Worm (Caenorhabditis elegans) whole organism, early embryonic: Measurements from ENCODE around the gene ttc-7.

Experiments
- B0310.2 ChIP-seq: sonication (generic microtip); optimal IDR thresholded peaks from 2 replicates; lab custom pipeline; 2016; ENCODE audit warnings: mild to moderate bottlenecking, missing genetic modification characterization, missing compliant biosample characterization
- F13C5.2 ChIP-seq: sonication (generic microtip); optimal IDR thresholded peaks from 2 replicates; lab custom pipeline; 2017; ENCODE audit warnings: mild to moderate bottlenecking, missing genetic modification characterization, inconsistent platforms, missing compliant biosample characterization
- aly-1 ChIP-seq: sonication (generic microtip); optimal IDR thresholded peaks from 2 replicates; lab custom pipeline; 2016; ENCODE audit warnings: missing genetic modification characterization, missing compliant biosample characterization
- ama-1 ChIP-seq: fragments of 150-350 bp; optimal IDR thresholded peaks from 2 replicates; lab custom pipeline; 2014
- ceh-13 ChIP-seq: fragments of 200-800 bp; sonication (Bioruptor generic); optimal IDR thresholded peaks from 2 replicates; lab custom pipeline; 2018; ENCODE audit warnings: mild to moderate bottlenecking, missing genetic modification characterization, missing compliant biosample characterization
- ceh-36 ChIP-seq: sonication (generic microtip); optimal IDR thresholded peaks from 2 replicates; lab custom pipeline; 2016; ENCODE audit warnings: missing genetic modification characterization, inconsistent platforms, missing compliant biosample characterization
- ets-7 ChIP-seq: sonication (generic microtip); optimal IDR thresholded peaks from 2 replicates; lab custom pipeline; 2016; ENCODE audit warnings: missing genotype, missing genetic modification characterization, missing compliant biosample characterization
- flt-1 ChIP-seq: fragments of 200-800 bp; sonication (Bioruptor generic); IDR thresholded peaks from 2 replicates; pipeline ENCODE4 v1.3.6; 2022; ENCODE audit warnings: missing genetic modification characterization, missing compliant biosample characterization
- hmbx-1 ChIP-seq: sonication (generic microtip); optimal IDR thresholded peaks from 2 replicates; lab custom pipeline; 2016; ENCODE audit warnings: mild to moderate bottlenecking, missing genetic modification characterization, missing compliant biosample characterization
- hmg-4 ChIP-seq: fragments of 200-800 bp; sonication (Bioruptor generic); optimal IDR thresholded peaks from 2 replicates; lab custom pipeline; 2018; ENCODE audit warnings: mild to moderate bottlenecking, missing genetic modification characterization, missing compliant biosample characterization
- hnd-1 ChIP-seq: sonication (generic microtip); optimal IDR thresholded peaks from 2 replicates; lab custom pipeline; 2016; ENCODE audit warnings: missing genetic modification characterization, missing compliant biosample characterization
- pes-1 ChIP-seq: fragments of 200-800 bp; sonication (Bioruptor generic); IDR thresholded peaks from 2 replicates; pipeline ENCODE4 v1.3.6; 2022; ENCODE audit warnings: missing genetic modification reagents, missing genetic modification characterization, missing compliant biosample characterization
- scrt-1 ChIP-seq: fragments of 200-800 bp; sonication (Bioruptor generic); IDR thresholded peaks from 2 replicates; pipeline ENCODE4 v1.3.6; 2022; ENCODE audit warnings: missing genetic modification characterization, missing compliant biosample characterization
- sea-1 ChIP-seq: fragments of 200-800 bp; sonication (Bioruptor generic); conservative IDR thresholded peaks from 2 replicates; pipeline ENCODE4 v1.3.6; 2022; ENCODE audit warnings: missing genetic modification characterization, missing compliant biosample characterization
- tbx-11 ChIP-seq: fragments of 200-800 bp; sonication (Bioruptor generic); IDR thresholded peaks from 2 replicates; pipeline ENCODE4 v1.3.6; 2022; ENCODE audit warnings: missing genetic modification characterization, missing compliant biosample characterization
- tbx-37 ChIP-seq: fragments of 200-800 bp; sonication (Bioruptor generic); conservative IDR thresholded peaks from 2 replicates; pipeline ENCODE4 v1.3.6; 2022; ENCODE audit warnings: missing genetic modification reagents, missing genetic modification characterization, missing compliant biosample characterization
- tra-4 ChIP-seq: sonication (generic microtip); optimal IDR thresholded peaks from 2 replicates; lab custom pipeline; 2017; ENCODE audit warnings: missing genetic modification characterization, missing compliant biosample characterization

ttc-7 gene

ce11 chrIII:1856679-1857078 lies 3.5 kb upstream of the ttc-7 start:
- no peak for TF ChIP-seq hmbx-1 (tag; lab: Kevin White, UChicago)
- TF ChIP-seq pes-1: no peak
- TF ChIP-seq hmg-4 (GFP tag; lab: Kevin White, UChicago): no peak
- no peak for TF ChIP-seq aly-1 (tag; lab: Kevin White, UChicago)
- no peak for TF ChIP-seq ceh-36 (tag; lab: Kevin White, UChicago)
- TF ChIP-seq ets-7 (tag; lab: Kevin White, UChicago): no peak
- TF ChIP-seq F13C5.2: no peak
- no peak for TF ChIP-seq ama-1 (lab: Kevin White, UChicago)

- TF ChIP-seq ceh-13 (peak; percentile 51), tbx-11 (GFP tag; lab: Robert Waterston, UW) (0 out of 2 replicates have a peak, but pooled peaks have one; percentile 44), ceh-36 (tag; lab: Kevin White, UChicago) (peak; percentile 77), hmbx-1 (tag; lab: Kevin White, UChicago) (no peak), B0310.2 (tag; lab: Kevin White, UChicago) (peak; percentile 43), sea-1 (peak; percentile 72; the same call in 1 of the 2 replicates), ets-7 (tag; lab: Kevin White, UChicago) (no peak), tbx-37 (GFP tag; lab: Robert Waterston, UW) (peak; percentile 49; the same call in 1 of the 2 replicates), F13C5.2 (peak; percentile 96), aly-1 (tag; lab: Kevin White, UChicago) (no peak), ama-1 (lab: Kevin White, UChicago) (no peak), hmg-4 (GFP tag; lab: Kevin White, UChicago) (peak; percentile 81), tra-4 (tag; lab: Kevin White, UChicago) (peak; percentile 47), hnd-1 (peak; percentile 53), scrt-1 (peak; percentile 70; the same call in 1 of the 2 replicates), flt-1 (peak; percentile 69), pes-1 (peak; percentile 82)
Observed at ce11 chrIII:1859532-1859931, 697 bp upstream of the ttc-7 start, which contains the start of gene ddp-1. Gene ddp-1, plus strand, starts transcription at chrIII:1859888.

- no peak for TF ChIP-seq aly-1 (tag; lab: Kevin White, UChicago)
- TF ChIP-seq tbx-11 (GFP tag; lab: Robert Waterston, UW): no peak
Observed at ce11 chrIII:1876267-1876865, 16.1 kb downstream of the ttc-7 start.

- TF ChIP-seq ceh-13: no peak
- no peak for TF ChIP-seq hnd-1
- no peak for TF ChIP-seq hmbx-1 (tag; lab: Kevin White, UChicago)
- TF ChIP-seq tra-4 (tag; lab: Kevin White, UChicago): no peak
- TF ChIP-seq F13C5.2: no peak
- no peak for TF ChIP-seq hmg-4 (GFP tag; lab: Kevin White, UChicago)
- no peak for TF ChIP-seq sea-1
- TF ChIP-seq B0310.2 (tag; lab: Kevin White, UChicago): no peak
- TF ChIP-seq aly-1 (tag; lab: Kevin White, UChicago): no peak
- no peak for TF ChIP-seq tbx-11 (GFP tag; lab: Robert Waterston, UW)
- no peak for TF ChIP-seq scrt-1
Observed at ce11 chrIII:1877189-1877588, 17.0 kb downstream of the ttc-7 start.

- TF ChIP-seq ceh-13 (no peak), tbx-37 (GFP tag; lab: Robert Waterston, UW) (no peak)
Observed at ce11 chrIII:1878065-1878464, 17.8 kb downstream of the ttc-7 start, which contains the start of gene smi-1. Gene smi-1, plus strand, starts transcription at chrIII:1878365.

- TF ChIP-seq F13C5.2 (no peak), aly-1 (tag; lab: Kevin White, UChicago) (no peak), tbx-11 (GFP tag; lab: Robert Waterston, UW) (no peak), B0310.2 (tag; lab: Kevin White, UChicago) (no peak), ceh-36 (tag; lab: Kevin White, UChicago) (no peak), pes-1 (no peak), sea-1 (no peak)
Observed at ce11 chrIII:1878918-1879317, 18.7 kb downstream of the ttc-7 start.

DNA sequence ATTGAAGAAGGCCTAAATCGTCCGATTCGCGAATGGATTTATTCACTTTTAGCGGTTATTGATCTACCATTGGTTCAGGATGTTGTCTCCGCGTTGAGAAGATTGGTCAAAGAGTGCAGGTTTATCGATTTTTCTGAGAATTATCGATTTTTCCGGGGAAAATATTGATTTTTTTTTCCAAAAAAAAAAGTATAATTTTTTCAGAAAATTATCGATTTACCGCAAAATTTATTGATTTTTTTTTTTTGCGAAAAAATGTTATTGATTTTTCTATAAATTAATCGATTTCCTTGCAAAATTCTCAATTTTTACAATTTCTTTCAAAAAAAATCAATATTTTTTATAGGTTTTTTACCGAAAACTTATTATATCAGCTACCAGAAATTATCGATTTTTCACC lies 20.0 kb downstream of the ttc-7 start:
- TF ChIP-seq ceh-13 (no peak), hmbx-1 (tag; lab: Kevin White, UChicago) (no peak), ama-1 (lab: Kevin White, UChicago) (no peak), ceh-36 (tag; lab: Kevin White, UChicago) (no peak), pes-1 (no peak), ets-7 (tag; lab: Kevin White, UChicago) (no peak), hnd-1 (no peak), tbx-37 (GFP tag; lab: Robert Waterston, UW) (no peak), aly-1 (tag; lab: Kevin White, UChicago) (no peak), flt-1 (no peak), B0310.2 (tag; lab: Kevin White, UChicago) (no peak), tra-4 (tag; lab: Kevin White, UChicago) (no peak), sea-1 (no peak), F13C5.2 (no peak), scrt-1 (no peak)

- TF ChIP-seq pes-1: no peak
- TF ChIP-seq tra-4 (tag; lab: Kevin White, UChicago): no peak
- TF ChIP-seq ceh-36 (tag; lab: Kevin White, UChicago): no peak
- no peak for TF ChIP-seq tbx-37 (GFP tag; lab: Robert Waterston, UW)
- no peak for TF ChIP-seq hnd-1
- TF ChIP-seq ama-1 (lab: Kevin White, UChicago): no peak
- no peak for TF ChIP-seq hmg-4 (GFP tag; lab: Kevin White, UChicago)
- TF ChIP-seq ceh-13: no peak
Observed at ce11 chrIII:1882678-1883077, 22.4 kb downstream of the ttc-7 start.
